Worm (Caenorhabditis elegans): ENCODE data around the gene F47C12.6.

The F47C12.6 gene

ce11 chrIV:4019836-4020235, 26.6 kb upstream of the F47C12.6 start (continued):
- TF ChIP-seq mep-1 (tag; optimal IDR thresholded peaks at IDR 0.05) = peak; percentile 86
- TF ChIP-seq set-16 (GFP tag; IDR thresholded peaks at IDR 0.05) = peak; percentile 44
- peak; percentile 79 for TF ChIP-seq nhr-11 (tag; optimal IDR thresholded peaks at IDR 0.05)
- TF ChIP-seq zfp-3 (GFP tag; conservative IDR thresholded peaks at IDR 0.05) = no peak
- peak; percentile 81 for TF ChIP-seq hmg-1.1 (GFP tag; IDR thresholded peaks at IDR 0.05)
- peak; percentile 65 for TF ChIP-seq mxl-3 (GFP tag; optimal IDR thresholded peaks at IDR 0.05)
- no peak for TF ChIP-seq gei-8 (GFP tag; optimal IDR thresholded peaks at IDR 0.05)
- no peak for TF ChIP-seq ZK546.5 (tag; optimal IDR thresholded peaks at IDR 0.05)
- peak; percentile 92 for TF ChIP-seq hlh-11 (tag; optimal IDR thresholded peaks at IDR 0.05)
- peak; percentile 46 for TF ChIP-seq tra-1 (GFP tag; IDR thresholded peaks at IDR 0.05)
- no peak for TF ChIP-seq unc-130 (GFP tag; optimal IDR thresholded peaks at IDR 0.05)
- TF ChIP-seq Y48G9A.11 (GFP tag; IDR thresholded peaks at IDR 0.05) = no peak
- TF ChIP-seq ztf-7 (tag; optimal IDR thresholded peaks at IDR 0.05) = no peak
- TF ChIP-seq daf-19 (GFP tag; conservative IDR thresholded peaks at IDR 0.05) = no peak
- no peak for TF ChIP-seq ceh-28 (tag; optimal IDR thresholded peaks at IDR 0.05)
- TF ChIP-seq spr-3 (GFP tag; optimal IDR thresholded peaks at IDR 0.05) = no peak
- peak; percentile 41 for TF ChIP-seq lin-38 (GFP tag; IDR thresholded peaks at IDR 0.05)
- no peak for TF ChIP-seq zfp-2 (tag; optimal IDR thresholded peaks at IDR 0.05)
- no peak for TF ChIP-seq ceh-62 (tag; optimal IDR thresholded peaks at IDR 0.05)
- no peak for TF ChIP-seq F37D6.2 (tag; optimal IDR thresholded peaks at IDR 0.05)
- TF ChIP-seq lin-1 (GFP tag; IDR thresholded peaks at IDR 0.05) = peak; percentile 24; the same call in 1 of the 2 replicates
- peak; percentile 85 for TF ChIP-seq dve-1 (tag; optimal IDR thresholded peaks at IDR 0.05; ENCODE audit: insufficient read depth)
- no peak for TF ChIP-seq sdz-12 (GFP tag; optimal IDR thresholded peaks at IDR 0.05)
- TF ChIP-seq mxl-2 (GFP tag; conservative IDR thresholded peaks at IDR 0.05) = no peak
- TF ChIP-seq nhr-237 (tag; optimal IDR thresholded peaks at IDR 0.05) = no peak
- no peak for TF ChIP-seq unc-39 (tag; optimal IDR thresholded peaks at IDR 0.05)
- peak; percentile 61 for TF ChIP-seq jun-1 (tag; optimal IDR thresholded peaks at IDR 0.05)
- TF ChIP-seq nhr-41 (GFP tag; IDR thresholded peaks at IDR 0.05) = no peak
- no peak for TF ChIP-seq zip-2 (tag; optimal IDR thresholded peaks at IDR 0.05)
- no peak for TF ChIP-seq daf-8 (GFP tag; IDR thresholded peaks at IDR 0.05)
- TF ChIP-seq zag-1 (tag; optimal IDR thresholded peaks at IDR 0.05) = no peak
- no peak for TF ChIP-seq T20F7.1 (GFP tag; optimal IDR thresholded peaks at IDR 0.05)
- TF ChIP-seq madf-9 (GFP tag; conservative IDR thresholded peaks at IDR 0.05) = 0 out of 2 replicates have a peak, but pooled peaks have one; percentile 19
- TF ChIP-seq nhr-25 (tag; optimal IDR thresholded peaks at IDR 0.05; ENCODE audit: borderline replicate concordance, insufficient read depth) = no peak

- TF ChIP-seq T20F7.1 (GFP tag; optimal IDR thresholded peaks at IDR 0.05) = no peak
- no peak for TF ChIP-seq mxl-3 (GFP tag; optimal IDR thresholded peaks at IDR 0.05)
- peak; percentile 68 for TF ChIP-seq ama-1 (optimal IDR thresholded peaks at IDR 0.05)
- TF ChIP-seq nhr-77 (tag; optimal IDR thresholded peaks at IDR 0.05) = no peak
- TF ChIP-seq set-16 (GFP tag; IDR thresholded peaks at IDR 0.05) = peak; percentile 89
- peak; percentile 15 for TF ChIP-seq nhr-6 (tag; optimal IDR thresholded peaks at IDR 0.05)
- TF ChIP-seq unc-62 (GFP tag; optimal IDR thresholded peaks at IDR 0.05 in 1 of 2) = peak in 1 of 2 experiments; percentile 97
- no peak for TF ChIP-seq unc-62 (tag; optimal IDR thresholded peaks at IDR 0.05)
- TF ChIP-seq lin-38 (GFP tag; IDR thresholded peaks at IDR 0.05) = no peak
- TF ChIP-seq Y48G9A.11 (GFP tag; IDR thresholded peaks at IDR 0.05) = peak; percentile 32; the same call in 1 of the 2 replicates
- TF ChIP-seq aha-1 (tag) = peak; percentile 73
- peak; percentile 26 for TF ChIP-seq hlh-11 (tag; optimal IDR thresholded peaks at IDR 0.05)
- TF ChIP-seq nhr-111 (GFP tag; optimal IDR thresholded peaks at IDR 0.05) = no peak
- TF ChIP-seq tra-1 (GFP tag; IDR thresholded peaks at IDR 0.05) = 0 out of 2 replicates have a peak, but pooled peaks have one; percentile 62
- no peak for TF ChIP-seq nhr-10 (tag; optimal IDR thresholded peaks at IDR 0.05)
- TF ChIP-seq spr-3 (GFP tag; optimal IDR thresholded peaks at IDR 0.05) = no peak
- peak; percentile 39 for TF ChIP-seq nhr-28 (tag; optimal IDR thresholded peaks at IDR 0.05)
- TF ChIP-seq php-3 (GFP tag; IDR thresholded peaks at IDR 0.05) = peak; percentile 38; the same call in 1 of the 2 replicates
- TF ChIP-seq dve-1 (tag; optimal IDR thresholded peaks at IDR 0.05; ENCODE audit: insufficient read depth) = peak; percentile 44
- TF ChIP-seq mxl-2 (GFP tag; conservative IDR thresholded peaks at IDR 0.05) = no peak
- no peak for TF ChIP-seq unc-39 (tag; optimal IDR thresholded peaks at IDR 0.05)
- peak; percentile 54 for TF ChIP-seq dmd-6 (GFP tag; IDR thresholded peaks at IDR 0.05)
- no peak for TF ChIP-seq lim-7 (GFP tag; IDR thresholded peaks at IDR 0.05)
- TF ChIP-seq ceh-28 (tag; optimal IDR thresholded peaks at IDR 0.05) = no peak
- TF ChIP-seq hif-1 (tag; optimal IDR thresholded peaks at IDR 0.05) = peak in 1 of 2 experiments; percentile 5
Observed at ce11 chrIV:4018692-4019387, 25.6 kb upstream of the F47C12.6 start.
